Worm (Caenorhabditis elegans): Measurements from ENCODE around the gene F52D2.7.

ce11 chrX:1997934-1998333, 35.6 kb downstream of the F52D2.7 start, which contains the start of gene Y40A1A.3:
- TF ChIP-seq nhr-28 (tag; optimal IDR thresholded peaks at IDR 0.05) (no peak), lin-15B (tag; optimal IDR thresholded peaks at IDR 0.05) (no peak), ceh-82 (tag; optimal IDR thresholded peaks at IDR 0.05) (no peak), pqm-1 (tag; optimal IDR thresholded peaks at IDR 0.05) (no peak), efl-1 (optimal IDR thresholded peaks at IDR 0.05) (no peak), efl-1 (GFP tag; optimal IDR thresholded peaks at IDR 0.05 in 1 of 2) (no peak), blmp-1 (tag; optimal IDR thresholded peaks at IDR 0.05) (no peak), lin-14 (GFP tag; optimal IDR thresholded peaks at IDR 0.05) (no peak)
